Worm (Caenorhabditis elegans) whole organism, L3 larva: ENCODE data around the gene prx-5.

Experiments used
- ama-1 ChIP-seq: fragments of 150-350 bp; optimal IDR thresholded peaks from 2 replicates; lab custom pipeline; 2018
- ceh-16 ChIP-seq: sonication (generic microtip); optimal IDR thresholded peaks from 2 replicates; lab custom pipeline; 2017; ENCODE audit warnings: missing biosample characterization, missing genetic modification characterization
- ceh-82 ChIP-seq: fragments of 150-350 bp; optimal IDR thresholded peaks from 2 replicates; lab custom pipeline; 2014; ENCODE audit warnings: missing biosample characterization, missing genetic modification characterization
- egl-27 ChIP-seq: sonication (generic microtip); optimal IDR thresholded peaks from 4 replicates; lab custom pipeline; 2017; ENCODE audit warnings: missing biosample characterization, missing genetic modification reagents, missing genetic modification characterization
- egl-5 ChIP-seq: fragments of 150-350 bp; optimal IDR thresholded peaks from 2 replicates; lab custom pipeline; 2017; ENCODE audit warnings: missing biosample characterization, missing genetic modification reagents, missing genetic modification characterization, inconsistent platforms
- elt-1 ChIP-seq: fragments of 150-350 bp; optimal IDR thresholded peaks from 2 replicates; lab custom pipeline; 2014; ENCODE audit warnings: missing biosample characterization, missing genetic modification characterization
- elt-2 ChIP-seq: sonication (generic microtip); optimal IDR thresholded peaks from 2 replicates; lab custom pipeline; 2016; ENCODE audit warnings: missing genetic modification reagents, mild to moderate bottlenecking, missing genetic modification characterization, missing compliant biosample characterization
- elt-3 ChIP-seq, 3 experiments: fragments of 150-350 bp in 1 of 3; sonication (generic microtip) in 2 of 3; optimal IDR thresholded peaks; 2 replicates in 2 of 3; 4 replicates in 1 of 3; lab custom pipeline; 2014 to 2017; ENCODE audit warnings: missing biosample characterization in 3 of 3, missing genetic modification characterization in 3 of 3
- eor-1 ChIP-seq, 2 experiments: fragments of 150-350 bp; optimal IDR thresholded peaks; 2 replicates each; lab custom pipeline; 2014 to 2018; ENCODE audit warnings: missing biosample characterization in 2 of 2, missing genetic modification characterization in 2 of 2
- fkh-10 ChIP-seq: sonication (generic microtip); optimal IDR thresholded peaks from 2 replicates; lab custom pipeline; 2017; ENCODE audit warnings: missing biosample characterization, missing genetic modification reagents, missing genetic modification characterization
- fkh-2 ChIP-seq: fragments of 150-350 bp; optimal IDR thresholded peaks from 2 replicates; lab custom pipeline; 2014; ENCODE audit warnings: missing biosample characterization, missing genetic modification reagents, missing genetic modification characterization
- hmg-11 ChIP-seq: sonication (generic microtip); optimal IDR thresholded peaks from 2 replicates; lab custom pipeline; 2016; ENCODE audit warnings: missing genetic modification characterization, missing compliant biosample characterization
- jun-1 ChIP-seq: fragments of 150-350 bp; optimal IDR thresholded peaks from 2 replicates; lab custom pipeline; 2014; ENCODE audit warnings: missing biosample characterization, missing genetic modification reagents, missing genetic modification characterization
- lin-15B ChIP-seq: fragments of 150-350 bp; optimal IDR thresholded peaks from 2 replicates; lab custom pipeline; 2014; ENCODE audit warnings: missing biosample characterization, missing genetic modification characterization
- mml-1 ChIP-seq: fragments of 150-350 bp; sonication (generic microtip); optimal IDR thresholded peaks from 3 replicates; lab custom pipeline; 2014; ENCODE audit warnings: missing biosample characterization, missing genetic modification characterization
- nfya-1 ChIP-seq: sonication (generic microtip); optimal IDR thresholded peaks from 2 replicates; lab custom pipeline; 2017; ENCODE audit warnings: missing genetic modification characterization, mild to moderate bottlenecking, missing compliant biosample characterization, antibody characterized with exemption, moderate library complexity; ENCODE audit not compliant: insufficient read depth
- nhr-23 ChIP-seq: fragments of 150-350 bp; optimal IDR thresholded peaks from 2 replicates; lab custom pipeline; 2014; ENCODE audit warnings: missing biosample characterization, missing genetic modification reagents, missing genetic modification characterization
- nhr-237 ChIP-seq: fragments of 150-350 bp; optimal IDR thresholded peaks from 2 replicates; lab custom pipeline; 2014; ENCODE audit warnings: missing biosample characterization, missing genetic modification characterization
- nhr-25 ChIP-seq: sonication (generic microtip); optimal IDR thresholded peaks from 2 replicates; lab custom pipeline; 2017; ENCODE audit warnings: missing biosample characterization, missing genetic modification characterization
- nhr-43 ChIP-seq: sonication (generic microtip); optimal IDR thresholded peaks from 2 replicates; lab custom pipeline; 2016; ENCODE audit warnings: mild to moderate bottlenecking, missing genetic modification characterization, missing compliant biosample characterization; ENCODE audit not compliant: poor library complexity, severe bottlenecking
- nhr-76 ChIP-seq: fragments of 150-350 bp; sonication (generic microtip); optimal IDR thresholded peaks from 5 replicates; lab custom pipeline; 2014; ENCODE audit warnings: missing biosample characterization, missing genetic modification characterization
- nhr-77 ChIP-seq: fragments of 150-350 bp; optimal IDR thresholded peaks from 2 replicates; lab custom pipeline; 2014; ENCODE audit warnings: missing biosample characterization, missing genetic modification characterization
- pha-4 ChIP-seq: fragments of 150-350 bp; optimal IDR thresholded peaks from 2 replicates; lab custom pipeline; 2014; ENCODE audit warnings: missing biosample characterization, missing genetic modification reagents, missing genetic modification characterization
- pqm-1 ChIP-seq: fragments of 150-350 bp; optimal IDR thresholded peaks from 2 replicates; lab custom pipeline; 2017; ENCODE audit warnings: missing biosample characterization, missing genetic modification characterization, inconsistent platforms
- skn-1 ChIP-seq: fragments of 150-350 bp; optimal IDR thresholded peaks from 2 replicates; lab custom pipeline; 2014; ENCODE audit warnings: missing biosample characterization, missing genetic modification characterization
- snpc-4 ChIP-seq: fragments of 150-350 bp; optimal IDR thresholded peaks from 2 replicates; lab custom pipeline; 2014; ENCODE audit warnings: missing biosample characterization, missing genetic modification characterization

Gene prx-5

DNA sequence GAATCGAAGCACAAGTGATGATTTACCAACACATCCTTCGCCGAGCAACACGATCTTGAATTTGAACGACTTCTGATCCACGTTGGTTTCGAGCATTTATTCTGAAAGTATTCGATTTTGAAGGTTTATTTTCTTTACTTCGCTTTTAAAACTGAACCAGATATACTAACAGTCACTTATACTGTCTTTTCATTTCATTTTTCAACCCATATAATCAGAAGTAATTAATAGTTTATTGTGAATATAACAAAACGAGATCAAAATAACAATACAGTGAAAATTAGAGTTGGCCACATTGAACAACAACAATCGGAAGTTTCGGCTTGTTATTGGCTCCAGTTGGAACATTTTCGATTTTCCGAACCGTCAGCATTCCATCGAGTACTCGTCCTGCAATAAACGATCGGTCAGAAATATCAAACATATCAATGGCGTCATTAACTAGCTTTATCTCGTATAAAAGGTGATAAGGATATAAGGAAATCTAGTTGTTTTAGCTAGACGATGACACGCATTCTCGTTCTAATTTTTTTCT, 10.4 kb downstream of the prx-5 start, which contains the start of the genes rab-21 and T01B7.13:
Gene rab-21, minus strand, starts transcription at position 101 of the 535 bp plus-strand sequence.
Gene T01B7.13, plus strand, starts transcription at position 485 of the 535 bp plus-strand sequence.
- TF ChIP-seq hmg-11 (tag; lab: Kevin White, UChicago) (no peak), fkh-2 (tag; lab: Kevin White, UChicago) (no peak), nhr-76 (tag; lab: Kevin White, UChicago) (no peak), jun-1 (tag; lab: Kevin White, UChicago) (no peak), elt-3 (tag; optimal IDR thresholded peaks at IDR 0.05; lab: Kevin White, UChicago) (no peak), eor-1 (tag; optimal IDR thresholded peaks at IDR 0.05; lab: Kevin White, UChicago) (no peak), nhr-23 (tag; lab: Kevin White, UChicago) (no peak), ceh-82 (tag; lab: Kevin White, UChicago) (no peak), snpc-4 (tag; lab: Kevin White, UChicago) (no peak), ceh-16 (no peak)
- TF ChIP-seq, all 47 proteins: peak for 0

DNA sequence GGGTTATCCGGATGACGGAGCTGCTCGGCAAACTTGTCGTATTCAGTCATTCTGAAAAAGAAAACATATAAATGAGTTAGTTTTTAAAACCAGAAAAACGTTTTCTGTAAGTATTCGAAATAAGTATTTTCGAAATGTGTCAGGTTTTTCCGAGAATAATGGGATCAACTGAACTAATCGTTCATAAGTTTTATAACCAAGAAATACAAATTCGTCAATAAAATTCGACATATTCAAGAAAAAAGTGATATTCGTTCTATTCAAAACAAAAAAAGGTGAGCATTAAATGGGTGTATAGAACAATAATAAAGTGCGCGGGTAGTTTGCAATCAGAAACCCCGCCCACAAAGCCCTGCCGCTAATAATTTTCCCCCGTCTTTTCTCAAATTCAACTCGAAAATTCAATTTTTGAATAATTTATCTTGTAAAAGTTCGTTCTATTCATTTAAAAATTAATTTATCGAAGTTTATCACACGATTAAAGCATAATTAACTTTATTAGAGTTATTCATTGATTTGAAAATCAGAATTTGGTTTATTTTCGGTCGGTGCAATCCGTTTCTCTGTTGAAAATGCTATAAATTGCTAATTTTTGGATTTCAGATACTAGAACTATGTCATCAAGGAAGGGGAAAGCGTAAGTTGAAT, 11.7 kb downstream of the prx-5 start, which contains the start of the genes cyn-11 and T01B7.5:
Gene cyn-11, minus strand, starts transcription at position 51 of the 648 bp plus-strand sequence.
Gene T01B7.5, plus strand, starts transcription at position 598 of the 648 bp plus-strand sequence.
- TF ChIP-seq snpc-4 (tag; lab: Kevin White, UChicago) (peak; percentile 16), nhr-23 (tag; lab: Kevin White, UChicago) (peak; percentile 29), ceh-82 (tag; lab: Kevin White, UChicago) (no peak), nhr-237 (tag; lab: Kevin White, UChicago) (no peak), lin-15B (peak; percentile 2), nfya-1 (tag; lab: Kevin White, UChicago) (peak; percentile 39), fkh-10 (GFP tag; lab: Kevin White, UChicago) (no peak), pha-4 (tag; lab: Kevin White, UChicago) (peak; percentile 41), elt-2 (tag; lab: Kevin White, UChicago) (peak; percentile 6), mml-1 (tag; lab: Kevin White, UChicago) (no peak)

DNA sequence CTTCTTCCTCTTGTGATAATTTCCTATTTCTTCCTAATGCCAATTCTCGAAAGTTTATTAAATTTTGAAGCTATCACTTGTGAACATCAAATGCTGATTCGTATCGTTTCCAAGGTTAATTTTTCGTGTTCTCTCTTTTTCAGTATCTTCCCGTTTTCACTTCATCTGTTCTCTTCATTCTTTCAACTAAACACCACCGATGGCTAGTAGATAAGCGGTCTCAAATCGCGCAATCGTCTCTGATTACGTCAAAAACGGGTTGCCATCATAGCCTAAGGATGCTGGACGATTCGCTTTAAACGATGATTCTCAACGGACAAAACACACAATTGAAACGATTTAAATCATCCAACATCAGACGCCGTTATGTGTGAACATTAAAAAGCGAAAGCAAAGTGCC, 13.0 kb downstream of the prx-5 start:
- no peak for TF ChIP-seq pha-4 (tag; lab: Kevin White, UChicago)
- no peak for TF ChIP-seq mml-1 (tag; lab: Kevin White, UChicago)
- TF ChIP-seq fkh-2 (tag; lab: Kevin White, UChicago): no peak
- TF ChIP-seq egl-27 (tag; lab: Kevin White, UChicago): no peak
- TF ChIP-seq nhr-23 (tag; lab: Kevin White, UChicago): peak; percentile 66
- peak; percentile 98 for TF ChIP-seq elt-1 (tag; lab: Kevin White, UChicago)
- TF ChIP-seq nhr-25 (tag; lab: Kevin White, UChicago): peak; percentile 93

DNA sequence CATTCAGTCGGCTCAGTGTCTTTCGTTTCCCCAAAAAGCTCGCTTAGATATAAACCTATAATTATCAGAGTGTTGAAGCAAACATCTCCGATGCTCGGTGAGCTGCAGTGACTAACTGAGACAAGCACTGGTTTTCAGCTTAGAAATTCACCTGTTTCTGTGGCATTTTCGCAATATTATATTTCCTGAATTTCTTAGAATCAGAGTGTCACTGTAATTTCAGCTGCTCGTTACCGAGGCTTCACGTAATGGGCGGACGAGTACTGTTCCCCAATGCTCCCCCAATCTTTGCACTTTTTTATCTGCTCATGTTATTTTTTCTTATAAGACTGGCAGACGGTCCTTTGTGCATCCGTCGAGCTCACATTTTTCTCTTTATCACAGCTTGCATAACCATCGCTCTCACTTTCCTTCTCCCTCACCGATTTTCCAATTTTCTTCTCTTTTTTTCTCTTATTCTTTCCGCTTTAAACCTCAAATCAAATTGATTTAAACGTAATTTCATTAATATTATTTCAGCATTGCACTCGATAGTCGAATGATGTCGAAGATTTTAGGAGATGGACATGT, 17.4 kb downstream of the prx-5 start, which contains the start of gene trcs-2:
Gene trcs-2, plus strand, starts transcription at position 520 of the 570 bp plus-strand sequence.
- TF ChIP-seq pha-4 (tag; lab: Kevin White, UChicago) (no peak), pqm-1 (tag; lab: Kevin White, UChicago) (no peak)

DNA sequence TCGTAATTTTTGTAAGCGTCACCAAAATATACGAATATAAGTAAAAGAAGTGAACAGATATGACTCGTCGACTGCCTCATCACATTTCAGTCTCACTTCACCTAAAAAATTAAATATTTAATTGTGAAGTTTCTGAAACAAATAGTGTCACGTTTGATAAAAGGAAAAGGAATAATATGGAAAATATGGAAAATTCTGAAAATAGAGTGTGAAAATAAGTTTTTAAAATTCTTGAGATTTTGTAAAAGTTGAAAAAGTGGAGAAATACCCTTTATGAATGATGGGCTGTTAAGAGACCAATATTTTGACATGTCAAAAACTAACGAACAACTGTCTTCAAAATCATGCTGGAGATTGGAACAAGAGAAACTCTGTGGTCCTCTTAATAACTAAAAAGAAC, 22.1 kb downstream of the prx-5 start, which contains the start of gene T01B7.9:
Gene T01B7.9, minus strand, starts transcription at position 101 of the 400 bp plus-strand sequence.
- TF ChIP-seq fkh-10 (GFP tag; lab: Kevin White, UChicago) (no peak), jun-1 (tag; lab: Kevin White, UChicago) (no peak), nhr-43 (tag; lab: Kevin White, UChicago) (no peak), nhr-23 (tag; lab: Kevin White, UChicago) (no peak), ama-1 (lab: Kevin White, UChicago) (no peak)

ce11 chrII:8730281-8730680, 25.7 kb downstream of the prx-5 start:
- TF ChIP-seq hmg-11 (tag; lab: Kevin White, UChicago): no peak
- TF ChIP-seq nhr-237 (tag; lab: Kevin White, UChicago): no peak
- no peak for TF ChIP-seq ama-1 (lab: Kevin White, UChicago)
- no peak for TF ChIP-seq skn-1 (tag; lab: Kevin White, UChicago)
- TF ChIP-seq nhr-25 (tag; lab: Kevin White, UChicago): peak; percentile 5
- peak; percentile 6 for TF ChIP-seq egl-5
- TF ChIP-seq nhr-77 (tag; lab: Kevin White, UChicago): no peak
- no peak for TF ChIP-seq nhr-43 (tag; lab: Kevin White, UChicago)
- TF ChIP-seq elt-3 (tag; optimal IDR thresholded peaks at IDR 0.05; lab: Kevin White, UChicago): peak in 1 of 3 experiments; percentile 75
- TF ChIP-seq mml-1 (tag; lab: Kevin White, UChicago): no peak
- TF ChIP-seq, all 47 proteins: peak for 3
